Fruit fly (Drosophila melanogaster): Measurements from ENCODE around the gene CG17919.

- TF ChIP-seq ase (GFP tag; IDR thresholded peaks at IDR 0.05), result no peak
- TF ChIP-seq Nf-YB (GFP tag; optimal IDR thresholded peaks at IDR 0.05), result no peak
- TF ChIP-seq CG13624 (GFP tag; optimal IDR thresholded peaks at IDR 0.05), result no peak
- no peak for TF ChIP-seq Opbp (GFP tag; IDR thresholded peaks at IDR 0.05; ENCODE audit: partially characterized antibody)
- no peak for TF ChIP-seq NC2β (GFP tag; optimal IDR thresholded peaks at IDR 0.05)
- TF ChIP-seq Hmr (GFP tag; optimal IDR thresholded peaks at IDR 0.05), result no peak
- TF ChIP-seq Trl (optimal IDR thresholded peaks at IDR 0.05), result no peak
- no peak for TF ChIP-seq Trl (GFP tag; optimal IDR thresholded peaks at IDR 0.05)
- no peak for TF ChIP-seq CG9797 (GFP tag; optimal IDR thresholded peaks at IDR 0.05)
- TF ChIP-seq Bdp1 (GFP tag; optimal IDR thresholded peaks at IDR 0.05), result no peak
- no peak for TF ChIP-seq CHES-1-like (GFP tag; optimal IDR thresholded peaks at IDR 0.05)
- TF ChIP-seq eyg (GFP tag; optimal IDR thresholded peaks at IDR 0.05), result no peak
- no peak for TF ChIP-seq psq (GFP tag; optimal IDR thresholded peaks at IDR 0.05)
- no peak for TF ChIP-seq gfzf (GFP tag; optimal IDR thresholded peaks at IDR 0.05)
- no peak for TF ChIP-seq Side (GFP tag; optimal IDR thresholded peaks at IDR 0.05)
Measured at dm6 chr3R:6311641-6312259, 32.1 kb upstream of the CG17919 start, which contains the start of gene Osi17.

All from whole organism, embryonic.